Worm (Caenorhabditis elegans): Measurements from ENCODE around the gene gex-3.
A peak's percentile ranks its signal among the peaks of the same experiment; 100 is the strongest.

The gex-3 gene

ce11 chrIV:12404137-12404536, at the start of gene gex-3:
Gene gex-3 (plus strand): TSS chrIV:12404431.
- TF ChIP-seq ama-1 (optimal IDR thresholded peaks at IDR 0.05) (peak; percentile 56), unc-39 (tag; optimal IDR thresholded peaks at IDR 0.05) (no peak), nhr-12 (tag; optimal IDR thresholded peaks at IDR 0.05) (no peak), sma-3 (GFP tag; optimal IDR thresholded peaks at IDR 0.05) (peak; percentile 64), fos-1 (tag; optimal IDR thresholded peaks at IDR 0.05) (peak; percentile 80), nhr-25 (tag; optimal IDR thresholded peaks at IDR 0.05) (peak; percentile 71), ztf-11 (tag; optimal IDR thresholded peaks at IDR 0.05) (no peak), ztf-1 (GFP tag; conservative IDR thresholded peaks at IDR 0.05) (no peak), elt-1 (tag; optimal IDR thresholded peaks at IDR 0.05) (no peak), sem-4 (tag; optimal IDR thresholded peaks at IDR 0.05) (peak; percentile 72), C34F6.9 (tag; optimal IDR thresholded peaks at IDR 0.05) (peak; percentile 85), sma-9 (GFP tag; optimal IDR thresholded peaks at IDR 0.05) (peak; percentile 81), sma-9 (tag; optimal IDR thresholded peaks at IDR 0.05) (no peak), nhr-10 (tag; optimal IDR thresholded peaks at IDR 0.05) (no peak), gmeb-1 (tag; optimal IDR thresholded peaks at IDR 0.05) (peak; percentile 95), crh-2 (tag; optimal IDR thresholded peaks at IDR 0.05) (peak; percentile 87), blmp-1 (tag; optimal IDR thresholded peaks at IDR 0.05; ENCODE audit: insufficient read depth) (no peak), lsy-2 (tag; optimal IDR thresholded peaks at IDR 0.05) (peak; percentile 78 to 95), Y55F3AM.14 (GFP tag; optimal IDR thresholded peaks at IDR 0.05) (no peak), egl-27 (tag; optimal IDR thresholded peaks at IDR 0.05) (peak; percentile 12), nhr-129 (tag; optimal IDR thresholded peaks at IDR 0.05) (peak; percentile 99), ceh-16 (tag; optimal IDR thresholded peaks at IDR 0.05) (peak; percentile 45), dmd-4 (tag; optimal IDR thresholded peaks at IDR 0.05) (no peak), ztf-4 (tag; optimal IDR thresholded peaks at IDR 0.05) (peak; percentile 64), nhr-6 (tag; optimal IDR thresholded peaks at IDR 0.05) (no peak), nhr-21 (tag; optimal IDR thresholded peaks at IDR 0.05) (peak; percentile 65), lin-39 (tag; optimal IDR thresholded peaks at IDR 0.05) (no peak), mab-5 (tag; optimal IDR thresholded peaks at IDR 0.05) (peak; percentile 22), nhr-237 (tag; optimal IDR thresholded peaks at IDR 0.05) (no peak), alr-1 (tag; optimal IDR thresholded peaks at IDR 0.05) (no peak), F13H6.1 (tag; optimal IDR thresholded peaks at IDR 0.05) (peak; percentile 48), nhr-77 (tag; optimal IDR thresholded peaks at IDR 0.05) (no peak), lin-13 (GFP tag; optimal IDR thresholded peaks at IDR 0.05) (peak; percentile 91), ZK546.5 (tag; optimal IDR thresholded peaks at IDR 0.05) (peak; percentile 73), unc-55 (GFP tag; optimal IDR thresholded peaks at IDR 0.05) (peak; percentile 97), lin-11 (tag; optimal IDR thresholded peaks at IDR 0.05) (peak; percentile 79), zag-1 (tag; optimal IDR thresholded peaks at IDR 0.05) (peak; percentile 63), nhr-23 (tag; optimal IDR thresholded peaks at IDR 0.05) (no peak)

ce11 chrIV:12359979-12360378, 44.3 kb upstream of the gex-3 start:
- TF ChIP-seq peb-1 (tag; optimal IDR thresholded peaks at IDR 0.05): no peak
- no peak for TF ChIP-seq dmd-4 (tag; optimal IDR thresholded peaks at IDR 0.05)
- no peak for TF ChIP-seq crh-2 (tag; optimal IDR thresholded peaks at IDR 0.05)
- no peak for TF ChIP-seq ceh-16 (tag; optimal IDR thresholded peaks at IDR 0.05)
- TF ChIP-seq elt-1 (tag; optimal IDR thresholded peaks at IDR 0.05): no peak
- TF ChIP-seq alr-1 (tag; optimal IDR thresholded peaks at IDR 0.05): no peak
- TF ChIP-seq lsy-2 (tag; optimal IDR thresholded peaks at IDR 0.05): no peak
- TF ChIP-seq unc-55 (GFP tag; optimal IDR thresholded peaks at IDR 0.05): no peak
- no peak for TF ChIP-seq nhr-21 (tag; optimal IDR thresholded peaks at IDR 0.05)
- TF ChIP-seq lin-13 (GFP tag; optimal IDR thresholded peaks at IDR 0.05): no peak
- no peak for TF ChIP-seq mab-5 (tag; optimal IDR thresholded peaks at IDR 0.05)
- TF ChIP-seq snpc-4 (tag; optimal IDR thresholded peaks at IDR 0.05): no peak
- no peak for TF ChIP-seq mbf-1 (tag; optimal IDR thresholded peaks at IDR 0.05)
- no peak for TF ChIP-seq nhr-25 (tag; optimal IDR thresholded peaks at IDR 0.05)
- no peak for TF ChIP-seq lin-39 (tag; optimal IDR thresholded peaks at IDR 0.05)
- TF ChIP-seq nhr-23 (tag; optimal IDR thresholded peaks at IDR 0.05): no peak
- TF ChIP-seq nhr-77 (tag; optimal IDR thresholded peaks at IDR 0.05): no peak
- no peak for TF ChIP-seq skn-1 (tag; optimal IDR thresholded peaks at IDR 0.05)

ce11 chrIV:12360742-12361195, 43.5 kb upstream of the gex-3 start, which contains the start of gene sec-24.2:
Gene sec-24.2 (minus strand): TSS chrIV:12360792.
- TF ChIP-seq C34F6.9 (tag; optimal IDR thresholded peaks at IDR 0.05) (peak; percentile 0), sem-4 (tag; optimal IDR thresholded peaks at IDR 0.05) (no peak), ama-1 (optimal IDR thresholded peaks at IDR 0.05) (no peak)

Data from whole organism, L2 larva.